Worm (Caenorhabditis elegans): Measurements from ENCODE around the gene C56E6.4.

Gene C56E6.4

ce11 chrII:6528629-6529028 lies at the start of gene C56E6.4:
TSS of gene C56E6.4 (minus strand) at chrII:6528729.
- no peak for TF ChIP-seq nhr-12 (tag; optimal IDR thresholded peaks at IDR 0.05)
- TF ChIP-seq skn-1 (tag; optimal IDR thresholded peaks at IDR 0.05), result no peak
- TF ChIP-seq nhr-23 (tag; optimal IDR thresholded peaks at IDR 0.05), result no peak
- TF ChIP-seq sem-4 (tag; optimal IDR thresholded peaks at IDR 0.05), result no peak
- TF ChIP-seq lsy-2 (tag; optimal IDR thresholded peaks at IDR 0.05), result no peak
- TF ChIP-seq sma-9 (GFP tag; optimal IDR thresholded peaks at IDR 0.05), result no peak
- TF ChIP-seq sma-9 (tag; optimal IDR thresholded peaks at IDR 0.05), result no peak
- TF ChIP-seq gmeb-1 (tag; optimal IDR thresholded peaks at IDR 0.05), result no peak
- TF ChIP-seq crh-2 (tag; optimal IDR thresholded peaks at IDR 0.05), result no peak
- TF ChIP-seq snpc-4 (tag; optimal IDR thresholded peaks at IDR 0.05), result no peak
- TF ChIP-seq sma-3 (GFP tag; optimal IDR thresholded peaks at IDR 0.05), result no peak
- TF ChIP-seq mdl-1 (tag; optimal IDR thresholded peaks at IDR 0.05), result no peak
- TF ChIP-seq ztf-11 (tag; optimal IDR thresholded peaks at IDR 0.05), result no peak
- TF ChIP-seq nhr-21 (tag; optimal IDR thresholded peaks at IDR 0.05), result no peak
- TF ChIP-seq nhr-237 (tag; optimal IDR thresholded peaks at IDR 0.05), result no peak
- no peak for TF ChIP-seq ztf-1 (GFP tag; conservative IDR thresholded peaks at IDR 0.05)

DNA sequence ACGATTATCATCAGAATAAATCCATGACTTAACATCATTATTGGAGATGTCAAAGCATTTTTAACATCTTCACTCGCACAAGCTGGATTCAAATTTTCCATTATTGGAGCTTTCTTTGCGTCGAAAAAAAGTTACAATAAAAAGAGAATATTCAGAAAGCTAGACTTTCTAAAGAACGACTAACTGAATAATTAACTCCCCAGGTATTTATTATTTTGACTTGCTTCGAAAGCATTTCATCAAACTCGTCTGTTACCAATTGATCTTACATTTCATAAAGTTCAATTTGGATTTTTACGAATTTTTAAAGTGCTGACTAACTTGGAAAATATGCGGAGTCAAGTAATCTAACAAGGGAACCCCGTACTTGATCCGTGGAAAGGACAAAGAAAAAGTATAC lies 47.1 kb upstream of the C56E6.4 start, which contains the start of gene sra-29:
sra-29 (minus strand) TSS at position 101 of the 400 bp plus-strand sequence.
- TF ChIP-seq nhr-237 (tag; optimal IDR thresholded peaks at IDR 0.05) (no peak), ztf-4 (tag; optimal IDR thresholded peaks at IDR 0.05) (no peak), mdl-1 (tag; optimal IDR thresholded peaks at IDR 0.05) (no peak), lin-39 (tag; optimal IDR thresholded peaks at IDR 0.05) (no peak), C34F6.9 (tag; optimal IDR thresholded peaks at IDR 0.05) (no peak), lin-13 (GFP tag; optimal IDR thresholded peaks at IDR 0.05) (no peak), nhr-129 (tag; optimal IDR thresholded peaks at IDR 0.05) (no peak), ztf-1 (GFP tag; conservative IDR thresholded peaks at IDR 0.05) (no peak)

DNA sequence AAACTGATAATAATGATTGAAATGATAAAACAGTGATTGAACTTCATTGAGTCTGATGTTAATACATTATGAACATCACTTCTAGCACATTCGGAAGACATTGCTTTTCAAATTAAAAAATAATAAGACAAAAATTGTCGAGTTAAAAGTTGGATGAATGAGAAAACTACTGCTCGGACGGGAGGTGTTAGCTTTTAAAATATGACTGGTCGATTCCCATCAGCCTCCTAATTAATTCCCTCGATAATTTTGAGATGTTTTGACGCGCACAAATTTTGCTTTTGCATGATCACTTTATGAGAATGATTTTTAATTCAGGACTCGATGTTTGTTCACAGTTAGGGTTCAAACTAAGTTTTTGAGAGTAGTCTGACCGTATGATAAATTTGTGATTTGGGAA lies 45.1 kb upstream of the C56E6.4 start, which contains the start of gene sra-28:
sra-28 (minus strand) TSS at position 101 of the 400 bp plus-strand sequence.
- TF ChIP-seq nhr-129 (tag; optimal IDR thresholded peaks at IDR 0.05) (no peak), ztf-1 (GFP tag; conservative IDR thresholded peaks at IDR 0.05) (no peak), Y55F3AM.14 (GFP tag; optimal IDR thresholded peaks at IDR 0.05) (no peak), alr-1 (tag; optimal IDR thresholded peaks at IDR 0.05) (no peak), aly-2 (tag; optimal IDR thresholded peaks at IDR 0.05) (no peak), crh-2 (tag; optimal IDR thresholded peaks at IDR 0.05) (no peak), ZK546.5 (tag; optimal IDR thresholded peaks at IDR 0.05) (no peak), nhr-10 (tag; optimal IDR thresholded peaks at IDR 0.05) (no peak), lin-39 (tag; optimal IDR thresholded peaks at IDR 0.05) (no peak)

- no peak for TF ChIP-seq R02D3.7 (tag; optimal IDR thresholded peaks at IDR 0.05)
- TF ChIP-seq dmd-4 (tag; optimal IDR thresholded peaks at IDR 0.05), result no peak
- TF ChIP-seq ztf-1 (GFP tag; conservative IDR thresholded peaks at IDR 0.05), result no peak
- no peak for TF ChIP-seq mdl-1 (tag; optimal IDR thresholded peaks at IDR 0.05)
- TF ChIP-seq elt-1 (tag; optimal IDR thresholded peaks at IDR 0.05), result no peak
- TF ChIP-seq skn-1 (tag; optimal IDR thresholded peaks at IDR 0.05), result no peak
- TF ChIP-seq nhr-23 (tag; optimal IDR thresholded peaks at IDR 0.05), result no peak
- TF ChIP-seq mbf-1 (tag; optimal IDR thresholded peaks at IDR 0.05), result no peak
- no peak for TF ChIP-seq nhr-77 (tag; optimal IDR thresholded peaks at IDR 0.05)
- no peak for TF ChIP-seq lsy-2 (tag; optimal IDR thresholded peaks at IDR 0.05)
- TF ChIP-seq elt-3 (tag; optimal IDR thresholded peaks at IDR 0.05), result no peak
- no peak for TF ChIP-seq nhr-6 (tag; optimal IDR thresholded peaks at IDR 0.05)
- no peak for TF ChIP-seq nhr-10 (tag; optimal IDR thresholded peaks at IDR 0.05)
These were observed 40.2 kb upstream of the C56E6.4 start, which contains the start of gene sra-27 for ce11 chrII:6568707-6569106. TSS of gene sra-27 (plus strand) at chrII:6569007.

- TF ChIP-seq lin-39 (tag; optimal IDR thresholded peaks at IDR 0.05) (no peak), dmd-4 (tag; optimal IDR thresholded peaks at IDR 0.05) (no peak), ztf-11 (tag; optimal IDR thresholded peaks at IDR 0.05) (no peak), nhr-11 (tag; optimal IDR thresholded peaks at IDR 0.05) (no peak)
These were observed 38.2 kb upstream of the C56E6.4 start, which contains the start of the genes F18C5.5 and F18C5.9 for ce11 chrII:6566628-6567180. TSS of gene F18C5.5 (minus strand) at chrII:6566728. TSS of gene F18C5.9 (plus strand) at chrII:6567130.
